Fruit fly (Drosophila melanogaster): ENCODE data around the gene sens-2.

dm6 chr2L:6817493-6817892 lies 4.2 kb upstream of the sens-2 start:
- TF ChIP-seq h (GFP tag; optimal IDR thresholded peaks at IDR 0.05), result no peak
- no peak for TF ChIP-seq pan (optimal IDR thresholded peaks at IDR 0.05)

Measured in whole organism, wandering third instar larva.